Fruit fly (Drosophila melanogaster) whole organism, embryonic: Measurements from ENCODE around the gene Atu.

Experiments
- Aef1 ChIP-seq: fragments of 200-800 bp; sonication (Bioruptor generic); IDR thresholded peaks from 3 replicates; pipeline ENCODE4 v1.3.6; 2022; ENCODE audit warnings: missing biosample characterization, missing genetic modification characterization
- B-H1 ChIP-seq: fragments of 200-800 bp; sonication (Bioruptor generic); IDR thresholded peaks from 3 replicates; pipeline ENCODE4 v1.3.6; 2022; ENCODE audit warnings: missing biosample characterization, missing genetic modification characterization
- CG11723 ChIP-seq: fragments of 200-800 bp; sonication (Bioruptor generic); optimal IDR thresholded peaks from 2 replicates; lab custom pipeline; 2017; ENCODE audit warnings: missing biosample characterization, mild to moderate bottlenecking, missing genetic modification characterization
- CG12155 ChIP-seq: fragments of 200-800 bp; sonication (Bioruptor generic); optimal IDR thresholded peaks from 3 replicates; lab custom pipeline; 2016; ENCODE audit warnings: missing biosample characterization, missing genetic modification characterization
- CG13287 ChIP-seq: fragments of 200-800 bp; sonication (Bioruptor generic); IDR thresholded peaks from 2 replicates; pipeline ENCODE4 v1.3.6; 2022; ENCODE audit warnings: missing biosample characterization, missing genetic modification characterization; ENCODE audit not compliant: partially characterized antibody
- CG14860 ChIP-seq: fragments of 200-800 bp; sonication (Bioruptor generic); IDR thresholded peaks from 3 replicates; pipeline ENCODE4 v1.3.6; 2022; ENCODE audit warnings: missing biosample characterization, missing genetic modification characterization; ENCODE audit not compliant: partially characterized antibody
- CG15514 ChIP-seq: fragments of 200-800 bp; sonication (Bioruptor generic); optimal IDR thresholded peaks from 3 replicates; lab custom pipeline; 2017; ENCODE audit warnings: missing biosample characterization, missing genetic modification characterization, mild to moderate bottlenecking, moderate library complexity, missing genetic modification reagents
- CG17359 ChIP-seq: fragments of 200-800 bp; sonication (Bioruptor generic); optimal IDR thresholded peaks from 3 replicates; lab custom pipeline; 2018; ENCODE audit warnings: missing biosample characterization, mild to moderate bottlenecking, missing genetic modification characterization, moderate library complexity
- CG17829 ChIP-seq: fragments of 200-800 bp; optimal IDR thresholded peaks from 2 replicates; lab custom pipeline; 2019; ENCODE audit warnings: missing biosample characterization, mild to moderate bottlenecking, missing genetic modification characterization, moderate library complexity
- CG2875 ChIP-seq: fragments of 200-800 bp; sonication (Bioruptor generic); optimal IDR thresholded peaks from 2 replicates; lab custom pipeline; 2017; ENCODE audit warnings: missing biosample characterization, mild to moderate bottlenecking, missing genetic modification characterization, missing genetic modification reagents
- CG30020 ChIP-seq: fragments of 200-800 bp; optimal IDR thresholded peaks from 2 replicates; lab custom pipeline; 2019; ENCODE audit warnings: missing biosample characterization, mild to moderate bottlenecking, missing genetic modification characterization, moderate library complexity
- CG34422 ChIP-seq: fragments of 200-800 bp; sonication (Bioruptor generic); IDR thresholded peaks from 3 replicates; pipeline ENCODE4 v1.3.6; 2022; ENCODE audit warnings: missing biosample characterization, missing genetic modification characterization
- CG3995 ChIP-seq: fragments of 200-800 bp; sonication (Bioruptor generic); optimal IDR thresholded peaks from 3 replicates; lab custom pipeline; 2016; ENCODE audit warnings: missing biosample characterization, missing genetic modification characterization
- CG42726 ChIP-seq: fragments of 200-800 bp; sonication (Bioruptor generic); IDR thresholded peaks from 2 replicates; pipeline ENCODE4 v1.3.6; 2022; ENCODE audit warnings: missing biosample characterization, missing genetic modification characterization; ENCODE audit not compliant: partially characterized antibody
- CG4617 ChIP-seq: fragments of 200-800 bp; sonication (Bioruptor generic); optimal IDR thresholded peaks from 3 replicates; lab custom pipeline; 2016; ENCODE audit warnings: missing biosample characterization, missing genetic modification characterization, borderline replicate concordance
- CG6254 ChIP-seq: fragments of 200-800 bp; sonication (Bioruptor generic); optimal IDR thresholded peaks from 3 replicates; lab custom pipeline; 2017; ENCODE audit warnings: mild to moderate bottlenecking, missing biosample characterization, missing genetic modification reagents, missing genetic modification characterization
- CG7786 ChIP-seq: fragments of 200-800 bp; sonication (Bioruptor generic); optimal IDR thresholded peaks from 2 replicates; lab custom pipeline; 2016; ENCODE audit warnings: missing biosample characterization, missing genetic modification characterization
- CG9876 ChIP-seq: fragments of 200-800 bp; sonication (Bioruptor generic); optimal IDR thresholded peaks from 2 replicates; lab custom pipeline; 2016; ENCODE audit warnings: missing biosample characterization, missing genetic modification characterization
- D ChIP-seq, 2 experiments: fragments of 200-800 bp in 1 of 2; fragments of >200 bp in 1 of 2; sonication (Bioruptor generic) in 1 of 2; optimal IDR thresholded peaks; 2 replicates in 1 of 2; 3 replicates in 1 of 2; lab custom pipeline; 2017; ENCODE audit warnings: mild to moderate bottlenecking in 1 of 2, missing biosample characterization in 1 of 2, missing genetic modification characterization in 1 of 2, missing genetic modification reagents in 1 of 2
- Dll ChIP-seq: fragments of 200-800 bp; sonication (Bioruptor generic); IDR thresholded peaks from 4 replicates; pipeline ENCODE4 v1.3.6; 2022; ENCODE audit warnings: missing biosample characterization, missing genetic modification characterization; ENCODE audit not compliant: partially characterized antibody
- E2f2 ChIP-seq: fragments of 200-800 bp; sonication (Bioruptor generic); IDR thresholded peaks from 2 replicates; pipeline ENCODE4 v1.3.6; 2022; ENCODE audit warnings: missing biosample characterization, missing genetic modification characterization
- ERR ChIP-seq: fragments of 200-800 bp; sonication (Bioruptor generic); optimal IDR thresholded peaks from 2 replicates; lab custom pipeline; 2016; ENCODE audit warnings: missing biosample characterization, missing genetic modification characterization
- Ets65A ChIP-seq: fragments of 200-800 bp; sonication (Bioruptor generic); peaks from one replicate; lab custom pipeline; 2016; ENCODE audit warnings: missing biosample characterization, missing genetic modification characterization
- HLH3B ChIP-seq: fragments of 200-800 bp; sonication (Bioruptor generic); IDR thresholded peaks from 2 replicates; pipeline ENCODE4 v1.3.6; 2022; ENCODE audit warnings: missing biosample characterization, missing genetic modification characterization
- HmgD ChIP-seq: fragments of 200-800 bp; sonication (Bioruptor generic); optimal IDR thresholded peaks from 3 replicates; lab custom pipeline; 2016; ENCODE audit warnings: missing biosample characterization, missing genetic modification characterization
- Hr39 ChIP-seq: fragments of >200 bp; optimal IDR thresholded peaks from 2 replicates; lab custom pipeline; 2017
- Meics ChIP-seq: fragments of 200-800 bp; sonication (Bioruptor generic); optimal IDR thresholded peaks from 2 replicates; lab custom pipeline; 2017; ENCODE audit warnings: missing biosample characterization, mild to moderate bottlenecking, missing genetic modification characterization
- NC2α ChIP-seq: fragments of 200-800 bp; sonication (Bioruptor generic); optimal IDR thresholded peaks from 2 replicates; lab custom pipeline; 2016; ENCODE audit warnings: missing biosample characterization, missing genetic modification characterization
- Opbp ChIP-seq: fragments of 200-800 bp; sonication (Bioruptor generic); IDR thresholded peaks from 3 replicates; pipeline ENCODE4 v1.3.6; 2022; ENCODE audit warnings: missing biosample characterization, missing genetic modification characterization; ENCODE audit not compliant: partially characterized antibody
- YL-1 ChIP-seq: fragments of 200-800 bp; sonication (Bioruptor generic); optimal IDR thresholded peaks from 3 replicates; lab custom pipeline; 2017; ENCODE audit warnings: missing biosample characterization, mild to moderate bottlenecking, missing genetic modification characterization
- ato ChIP-seq: fragments of 200-800 bp; sonication (Bioruptor generic); IDR thresholded peaks from 2 replicates; pipeline ENCODE4 v1.3.6; 2022; ENCODE audit warnings: missing biosample characterization, missing genetic modification characterization; ENCODE audit not compliant: partially characterized antibody
- ci ChIP-seq: fragments of 200-800 bp; sonication (Bioruptor generic); IDR thresholded peaks from 3 replicates; pipeline ENCODE4 v1.3.6; 2022; ENCODE audit warnings: missing biosample characterization, missing genetic modification characterization
- cwo ChIP-seq: fragments of 200-800 bp; sonication (Bioruptor generic); optimal IDR thresholded peaks from 3 replicates; lab custom pipeline; 2017; ENCODE audit warnings: missing biosample characterization, missing genetic modification characterization, mild to moderate bottlenecking, moderate library complexity, missing genetic modification reagents
- dm ChIP-seq: fragments of 200-800 bp; sonication (Bioruptor generic); optimal IDR thresholded peaks from 3 replicates; lab custom pipeline; 2016; ENCODE audit warnings: missing biosample characterization, missing genetic modification characterization
- emc ChIP-seq: fragments of 200-800 bp; sonication (Bioruptor generic); optimal IDR thresholded peaks from 2 replicates; lab custom pipeline; 2016; ENCODE audit warnings: missing biosample characterization, missing genetic modification characterization
- esg ChIP-seq: fragments of 200-800 bp; sonication (Bioruptor generic); conservative IDR thresholded peaks from 2 replicates; pipeline ENCODE4 v1.3.6; 2022; ENCODE audit warnings: missing biosample characterization, missing genetic modification characterization
- insv ChIP-seq, 2 experiments: fragments of 200-800 bp; sonication (Bioruptor generic); optimal IDR thresholded peaks; 3 replicates each; lab custom pipeline; 2016 to 2018; ENCODE audit warnings: missing biosample characterization in 2 of 2, missing genetic modification characterization in 2 of 2
- lilli ChIP-seq: fragments of 200-800 bp; sonication (Bioruptor generic); optimal IDR thresholded peaks from 3 replicates; lab custom pipeline; 2016; ENCODE audit warnings: missing biosample characterization, missing genetic modification characterization
- mam ChIP-seq: fragments of 200-800 bp; sonication (Bioruptor generic); optimal IDR thresholded peaks from 3 replicates; lab custom pipeline; 2016; ENCODE audit warnings: missing biosample characterization, missing genetic modification characterization
- mld ChIP-seq: fragments of 200-800 bp; sonication (Bioruptor generic); IDR thresholded peaks from 3 replicates; pipeline ENCODE4 v1.3.6; 2022; ENCODE audit warnings: missing biosample characterization, missing genetic modification characterization; ENCODE audit not compliant: partially characterized antibody
- nmo ChIP-seq: fragments of 200-800 bp; sonication (Bioruptor generic); optimal IDR thresholded peaks from 2 replicates; lab custom pipeline; 2018; ENCODE audit warnings: missing biosample characterization, mild to moderate bottlenecking, missing genetic modification characterization, moderate library complexity
- pan ChIP-seq, 4 experiments: fragments of >200 bp in 3 of 4; fragments of 200-800 bp in 1 of 4; sonication (Bioruptor generic) in 1 of 4; optimal IDR thresholded peaks in 3 of 4; IDR thresholded peaks in 1 of 4; 2 replicates each; pipeline versions ENCODE4 v1.3.6 to Lab custom; 2017 to 2022; ENCODE audit warnings: missing biosample characterization in 2 of 4, missing genetic modification characterization in 2 of 4, mixed read lengths in 1 of 4
- pnt ChIP-seq: fragments of 200-800 bp; sonication (Bioruptor generic); optimal IDR thresholded peaks from 3 replicates; lab custom pipeline; 2016; ENCODE audit warnings: missing biosample characterization, missing genetic modification characterization
- row ChIP-seq: fragments of 200-800 bp; sonication (Bioruptor generic); IDR thresholded peaks from 3 replicates; pipeline ENCODE4 v1.3.6; 2022; ENCODE audit warnings: missing biosample characterization, missing genetic modification characterization
- sisA ChIP-seq: fragments of 200-800 bp; sonication (Bioruptor generic); IDR thresholded peaks from 2 replicates; pipeline ENCODE4 v1.3.6; 2022; ENCODE audit warnings: missing biosample characterization, missing genetic modification characterization
- sob ChIP-seq: fragments of 200-800 bp; sonication (Bioruptor generic); IDR thresholded peaks from 2 replicates; pipeline ENCODE4 v1.3.6; 2022; ENCODE audit warnings: missing biosample characterization, missing genetic modification characterization
- stc ChIP-seq: fragments of 200-800 bp; sonication (Bioruptor generic); IDR thresholded peaks from 2 replicates; pipeline ENCODE4 v1.3.6; 2022; ENCODE audit warnings: missing biosample characterization, missing genetic modification characterization
- wek ChIP-seq: fragments of 200-800 bp; sonication (Bioruptor generic); optimal IDR thresholded peaks from 3 replicates; lab custom pipeline; 2018; ENCODE audit warnings: missing biosample characterization, mild to moderate bottlenecking, missing genetic modification characterization, moderate library complexity

The Atu gene

DNA sequence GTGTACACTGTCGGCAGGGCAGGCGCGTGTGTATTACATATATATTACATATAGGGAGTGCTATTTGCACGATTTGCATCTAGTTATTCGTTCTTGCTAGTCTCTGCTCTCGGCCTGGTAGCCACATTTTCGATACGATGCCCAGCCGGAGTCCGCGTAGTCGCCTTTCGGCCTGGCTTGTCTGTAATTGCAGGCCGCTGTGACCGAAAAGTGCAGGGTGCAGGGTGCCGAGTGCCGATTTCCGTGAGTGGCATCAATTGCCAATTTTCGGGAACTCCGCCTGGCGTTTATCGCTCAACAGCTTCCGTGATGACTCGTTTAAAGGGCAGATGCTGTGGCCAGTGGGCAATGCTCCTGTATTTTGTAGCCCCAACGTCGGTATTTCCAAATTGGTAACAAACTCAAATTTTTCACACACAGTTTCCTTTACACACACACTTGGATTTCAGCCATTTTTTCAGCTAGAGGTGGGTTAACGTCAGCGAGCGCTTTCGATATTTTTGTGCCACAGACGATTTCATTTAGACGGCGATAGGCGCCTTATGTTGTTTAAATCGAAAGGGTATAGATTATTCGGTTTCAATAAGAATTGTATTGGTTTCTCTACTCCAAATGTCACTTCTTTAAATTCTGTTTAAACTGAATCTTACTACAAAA is 25.2 kb upstream of the Atu start, which contains the start of gene CG2926:
TSS of gene CG2926 (minus strand) at position 518 of the 657 bp plus-strand sequence.
- peak; percentile 54 for TF ChIP-seq CG6254
- TF ChIP-seq Dll (GFP tag; lab: Robert Waterston, UW): peak; percentile 82
- no peak for TF ChIP-seq CG17359
- TF ChIP-seq mam (GFP tag; lab: Kevin White, UChicago): peak; percentile 70
- TF ChIP-seq Opbp (GFP tag; lab: Robert Waterston, UW): peak; percentile 94
- no peak for TF ChIP-seq cwo (GFP tag; lab: Kevin White, UChicago)
- TF ChIP-seq sob: peak; percentile 55; the same call in 1 of the 2 replicates
- 0 out of 3 replicates have a peak, but pooled peaks have one; percentile 13 for TF ChIP-seq Aef1 (GFP tag; lab: Robert Waterston, UW)
- peak; percentile 79 for TF ChIP-seq CG4617 (GFP tag; lab: Kevin White, UChicago)
- peak; percentile 91 for TF ChIP-seq CG13287 (GFP tag; lab: Robert Waterston, UW)
- TF ChIP-seq YL-1: peak; percentile 86
- TF ChIP-seq NC2α (GFP tag; lab: Kevin White, UChicago): no peak
- TF ChIP-seq dm: peak; percentile 51
- peak; percentile 88 for TF ChIP-seq CG42726 (GFP tag; lab: Robert Waterston, UW)
- TF ChIP-seq CG14860 (GFP tag; lab: Robert Waterston, UW): peak; percentile 85
- TF ChIP-seq Hr39 (lab: Kevin White, UChicago): no peak
- 0 out of 3 replicates have a peak, but pooled peaks have one; percentile 6 for TF ChIP-seq ci (GFP tag; lab: Robert Waterston, UW)
- TF ChIP-seq CG11723 (GFP tag; lab: Kevin White, UChicago): no peak
- peak; percentile 81 for TF ChIP-seq CG30020 (tag; lab: Kevin White, UChicago)
- TF ChIP-seq CG7786: peak; percentile 39
- peak; percentile 91 for TF ChIP-seq mld (GFP tag; lab: Robert Waterston, UW)
- TF ChIP-seq emc (GFP tag; lab: Kevin White, UChicago): peak; percentile 13
- TF ChIP-seq D (optimal IDR thresholded peaks at IDR 0.05; lab: Kevin White, UChicago): no peak
- TF ChIP-seq D (GFP tag; optimal IDR thresholded peaks at IDR 0.05; lab: Kevin White, UChicago): no peak
- TF ChIP-seq E2f2: peak; percentile 72
- TF ChIP-seq CG9876: peak; percentile 53
- 0 out of 2 replicates have a peak, but pooled peaks have one; percentile 9 for TF ChIP-seq stc (GFP tag; lab: Robert Waterston, UW)
- TF ChIP-seq row (GFP tag; lab: Robert Waterston, UW): peak; percentile 90
- peak; percentile 82; the same call in 2 of the 3 replicates for TF ChIP-seq CG34422 (GFP tag; lab: Robert Waterston, UW)
- no peak for TF ChIP-seq wek (GFP tag; lab: Kevin White, UChicago)
- TF ChIP-seq CG17829 (tag; lab: Kevin White, UChicago): peak; percentile 57
- TF ChIP-seq HmgD (GFP tag; lab: Kevin White, UChicago): peak; percentile 41
- TF ChIP-seq CG3995: peak; percentile 65
- no peak for TF ChIP-seq CG2875 (GFP tag; lab: Kevin White, UChicago)
- no peak for TF ChIP-seq B-H1 (GFP tag; lab: Robert Waterston, UW)
- TF ChIP-seq pnt (GFP tag; lab: Kevin White, UChicago): peak; percentile 33
- peak; percentile 66 for TF ChIP-seq CG12155
- TF ChIP-seq pan (optimal IDR thresholded peaks at IDR 0.05; lab: Kevin White, UChicago): no peak
- TF ChIP-seq pan (GFP tag; optimal IDR thresholded peaks at IDR 0.05 in 1 of 2, IDR thresholded peaks at IDR 0.05 in 1 of 2): peak in 1 of 2 experiments; percentile 16
- TF ChIP-seq insv (GFP tag; optimal IDR thresholded peaks at IDR 0.05; lab: Kevin White, UChicago): peak in 1 of 2 experiments; percentile 48
- TF ChIP-seq lilli: peak; percentile 69
- no peak for TF ChIP-seq sisA (GFP tag; lab: Robert Waterston, UW)
- no peak for TF ChIP-seq Meics (GFP tag; lab: Kevin White, UChicago)
- no peak for TF ChIP-seq esg (GFP tag; lab: Robert Waterston, UW)
- no peak for TF ChIP-seq ERR (GFP tag; lab: Kevin White, UChicago)
- TF ChIP-seq ato (GFP tag; lab: Robert Waterston, UW): peak; percentile 91
- peak; percentile 63 for TF ChIP-seq CG15514 (GFP tag; lab: Kevin White, UChicago)
- peak; percentile 93 for TF ChIP-seq Ets65A
- 0 out of 2 replicates have a peak, but pooled peaks have one; percentile 6 for TF ChIP-seq HLH3B (GFP tag; lab: Robert Waterston, UW)
- peak; percentile 37 for TF ChIP-seq nmo
